Fruit fly (Drosophila melanogaster): ENCODE measurements around the gene CAH8.

Gene CAH8

DNA sequence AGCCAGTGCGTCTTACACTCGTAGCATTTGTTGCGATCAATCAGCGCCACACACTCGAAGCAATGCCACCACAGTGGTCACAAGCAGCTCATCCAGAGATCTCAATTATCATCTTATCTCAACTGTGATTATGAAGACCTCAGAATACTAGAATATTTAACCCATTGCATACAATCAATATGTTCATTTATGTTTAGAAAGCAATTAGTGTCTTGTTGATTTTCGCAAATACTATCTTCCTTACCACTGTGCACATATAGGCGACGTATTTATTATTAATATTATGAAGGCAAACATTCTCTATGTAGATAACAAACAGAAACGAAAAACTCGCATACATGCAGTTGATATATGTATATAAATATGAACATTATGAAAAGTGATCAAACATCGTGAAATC lies 30.7 kb downstream of the CAH8 start (continued):
- TF ChIP-seq CG4820 (GFP tag; optimal IDR thresholded peaks at IDR 0.05) (peak; percentile 79), ash1 (GFP tag; optimal IDR thresholded peaks at IDR 0.05) (no peak), disco-r (GFP tag; optimal IDR thresholded peaks at IDR 0.05) (no peak), chif (GFP tag; optimal IDR thresholded peaks at IDR 0.05) (peak; percentile 52 to 60), Mrtf (GFP tag; IDR thresholded peaks at IDR 0.05) (peak; percentile 61; the same call in 2 of the 3 replicates), Med (GFP tag) (peak; percentile 76), Eip74EF (GFP tag; optimal IDR thresholded peaks at IDR 0.05) (peak in 1 of 2 experiments; percentile 52), CG7372 (GFP tag; IDR thresholded peaks at IDR 0.05) (peak; percentile 36; the same call in 1 of the 2 replicates), crc (GFP tag; optimal IDR thresholded peaks at IDR 0.05) (no peak), hbn (GFP tag; IDR thresholded peaks at IDR 0.05; ENCODE audit: partially characterized antibody) (no peak), CG3065 (GFP tag; optimal IDR thresholded peaks at IDR 0.05) (peak; percentile 48), CG10431 (GFP tag; optimal IDR thresholded peaks at IDR 0.05) (peak; percentile 46), gro (GFP tag; optimal IDR thresholded peaks at IDR 0.05) (peak; percentile 20), Poxn (GFP tag; IDR thresholded peaks at IDR 0.05) (no peak), kah (GFP tag; optimal IDR thresholded peaks at IDR 0.05) (peak; percentile 32), CG18476 (GFP tag; optimal IDR thresholded peaks at IDR 0.05) (peak; percentile 84), jumu (GFP tag; optimal IDR thresholded peaks at IDR 0.05) (no peak), D19A (tag; optimal IDR thresholded peaks at IDR 0.05) (peak; percentile 60), klu (GFP tag; IDR thresholded peaks at IDR 0.05) (no peak), Nf-YA (GFP tag; IDR thresholded peaks at IDR 0.05) (peak; percentile 53; the same call in 1 of the 2 replicates), hkb (optimal IDR thresholded peaks at IDR 0.05) (no peak), hkb (GFP tag; IDR thresholded peaks at IDR 0.05) (peak; percentile 74), CG2202 (tag; optimal IDR thresholded peaks at IDR 0.05) (peak; percentile 82), NfI (GFP tag; optimal IDR thresholded peaks at IDR 0.05) (peak; percentile 53), CG8290 (GFP tag; optimal IDR thresholded peaks at IDR 0.05) (no peak), CG8290 (tag; optimal IDR thresholded peaks at IDR 0.05) (peak; percentile 36 to 81), CG16813 (GFP tag; IDR thresholded peaks at IDR 0.05; ENCODE audit: partially characterized antibody) (no peak), gsb-n (tag; optimal IDR thresholded peaks at IDR 0.05) (peak; percentile 74), CG9876 (GFP tag; optimal IDR thresholded peaks at IDR 0.05) (peak; percentile 6), Antp (GFP tag; optimal IDR thresholded peaks at IDR 0.05) (peak; percentile 20), Doc3 (GFP tag; IDR thresholded peaks at IDR 0.05; ENCODE audit: partially characterized antibody) (no peak), Rx (GFP tag; IDR thresholded peaks at IDR 0.05) (peak; percentile 54; the same call in 1 of the 2 replicates), CG30431 (GFP tag; optimal IDR thresholded peaks at IDR 0.05) (peak; percentile 37), peb (GFP tag; IDR thresholded peaks at IDR 0.05) (peak; percentile 44; the same call in 1 of the 2 replicates), CG13624 (GFP tag; optimal IDR thresholded peaks at IDR 0.05) (peak; percentile 27), onecut (GFP tag; IDR thresholded peaks at IDR 0.05) (peak; percentile 38), Hr78 (GFP tag; optimal IDR thresholded peaks at IDR 0.05) (peak in 1 of 2 experiments; percentile 34), CG1792 (GFP tag; optimal IDR thresholded peaks at IDR 0.05) (peak; percentile 73), slbo (GFP tag; IDR thresholded peaks at IDR 0.05) (peak; percentile 48; the same call in 1 of the 2 replicates), CG15514 (GFP tag; optimal IDR thresholded peaks at IDR 0.05) (peak; percentile 32), fd3F (GFP tag; optimal IDR thresholded peaks at IDR 0.05) (peak; percentile 2), mirr (GFP tag; optimal IDR thresholded peaks at IDR 0.05) (no peak), NFAT (GFP tag; IDR thresholded peaks at IDR 0.05) (0 out of 2 replicates have a peak, but pooled peaks have one; percentile 31), CG8478 (optimal IDR thresholded peaks at IDR 0.05) (no peak), repo (GFP tag; optimal IDR thresholded peaks at IDR 0.05) (no peak), Hmr (GFP tag; optimal IDR thresholded peaks at IDR 0.05) (peak; percentile 32), gfzf (GFP tag; optimal IDR thresholded peaks at IDR 0.05) (no peak), CG8388 (GFP tag; optimal IDR thresholded peaks at IDR 0.05) (peak; percentile 37), YL-1 (GFP tag; optimal IDR thresholded peaks at IDR 0.05) (peak; percentile 32), Fer2 (tag; optimal IDR thresholded peaks at IDR 0.05) (no peak), CG32772 (GFP tag; IDR thresholded peaks at IDR 0.05) (no peak)

Measured in whole organism, embryonic.